Worm (Caenorhabditis elegans) whole organism, L4 larva: ENCODE measurements around the gene ckb-3.

Source experiments
- ceh-82 ChIP-seq: sonication (generic microtip); optimal IDR thresholded peaks from 2 replicates; lab custom pipeline; 2017; ENCODE audit warnings: missing biosample characterization, missing genetic modification characterization
- nhr-111 ChIP-seq: fragments of 200-800 bp; sonication (Bioruptor generic); optimal IDR thresholded peaks from 2 replicates; lab custom pipeline; 2018; ENCODE audit warnings: mild to moderate bottlenecking, missing genetic modification characterization, missing compliant biosample characterization
- spr-3 ChIP-seq: fragments of 200-800 bp; sonication (Bioruptor generic); optimal IDR thresholded peaks from 2 replicates; lab custom pipeline; 2018; ENCODE audit warnings: mild to moderate bottlenecking, missing genetic modification characterization, missing compliant biosample characterization

DNA sequence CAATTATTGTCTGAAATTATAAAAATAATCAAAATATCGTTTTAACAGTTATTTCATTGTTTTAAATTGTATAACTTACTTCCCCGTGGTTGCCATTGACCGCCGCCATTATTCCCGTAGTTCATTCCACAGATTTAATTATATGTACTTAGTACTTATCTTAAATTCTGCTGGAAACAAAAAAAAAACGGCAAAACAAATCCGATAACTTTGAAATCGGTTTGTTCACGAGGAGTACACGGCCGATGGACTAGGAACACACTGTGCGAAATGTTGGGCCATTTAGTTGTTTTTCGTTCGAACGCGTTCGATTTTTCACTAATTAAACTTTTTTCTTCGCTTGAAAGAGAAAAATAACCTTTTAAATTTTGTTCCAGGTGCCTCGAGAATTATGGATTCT lies 27.6 kb upstream of the ckb-3 start, which contains the start of the genes B0285.3 and lcmt-1:
- TF ChIP-seq spr-3 (no peak), ceh-82 (tag; lab: Kevin White, UChicago) (no peak), nhr-111 (GFP tag; lab: Kevin White, UChicago) (no peak)
